Fruit fly (Drosophila melanogaster) whole organism, embryonic: Measurements from ENCODE around the gene CG7742.
A peak's percentile ranks its signal among the peaks of the same experiment; 100 is the strongest.

Experiments used
- Atf-2 ChIP-seq: fragments of 200-800 bp; sonication (Bioruptor generic); optimal IDR thresholded peaks from 2 replicates; lab custom pipeline; 2016; ENCODE audit warnings: missing biosample characterization, missing genetic modification characterization
- CG11093 ChIP-seq: fragments of 200-800 bp; sonication (Bioruptor generic); IDR thresholded peaks from 3 replicates; pipeline ENCODE4 v1.3.6; 2022; ENCODE audit warnings: missing biosample characterization, missing genetic modification characterization
- CG11398 ChIP-seq: fragments of 200-800 bp; sonication (Bioruptor generic); optimal IDR thresholded peaks from 2 replicates; lab custom pipeline; 2016; ENCODE audit warnings: missing biosample characterization, missing genetic modification characterization
- CG11696 ChIP-seq: fragments of 200-800 bp; sonication (Bioruptor generic); IDR thresholded peaks from 2 replicates; pipeline ENCODE4 v1.3.6; 2022; ENCODE audit warnings: missing biosample characterization, missing genetic modification characterization
- CG1233 ChIP-seq: fragments of 200-800 bp; sonication (Bioruptor generic); optimal IDR thresholded peaks from 4 replicates; lab custom pipeline; 2018; ENCODE audit warnings: missing biosample characterization, mild to moderate bottlenecking, missing genetic modification characterization
- CG13424 ChIP-seq: fragments of 200-800 bp; sonication (Bioruptor generic); optimal IDR thresholded peaks from 2 replicates; lab custom pipeline; 2019; ENCODE audit warnings: missing biosample characterization, mild to moderate bottlenecking, missing genetic modification characterization, moderate library complexity
- CG14860 ChIP-seq: fragments of 200-800 bp; sonication (Bioruptor generic); IDR thresholded peaks from 3 replicates; pipeline ENCODE4 v1.3.6; 2022; ENCODE audit warnings: missing biosample characterization, missing genetic modification characterization; ENCODE audit not compliant: partially characterized antibody
- CG15011 ChIP-seq: fragments of 200-800 bp; sonication (Bioruptor generic); optimal IDR thresholded peaks from 3 replicates; lab custom pipeline; 2018; ENCODE audit warnings: missing biosample characterization, mild to moderate bottlenecking, missing genetic modification characterization
- CG2875 ChIP-seq: fragments of 200-800 bp; sonication (Bioruptor generic); optimal IDR thresholded peaks from 2 replicates; lab custom pipeline; 2017; ENCODE audit warnings: missing biosample characterization, mild to moderate bottlenecking, missing genetic modification characterization, missing genetic modification reagents
- CG31441 ChIP-seq: fragments of 200-800 bp; sonication (Bioruptor generic); IDR thresholded peaks from 2 replicates; pipeline ENCODE4 v1.3.6; 2022; ENCODE audit warnings: missing biosample characterization, missing genetic modification characterization
- CG3726 ChIP-seq: fragments of 200-800 bp; sonication (Bioruptor generic); IDR thresholded peaks from 3 replicates; pipeline ENCODE4, ENCODE4 v1.3.6; 2022; ENCODE audit warnings: missing biosample characterization, missing genetic modification characterization
- CG6689 ChIP-seq: fragments of 200-800 bp; sonication (Bioruptor generic); IDR thresholded peaks from 2 replicates; pipeline ENCODE4 v1.3.6; 2022; ENCODE audit warnings: missing biosample characterization, missing genetic modification characterization
- CG6791 ChIP-seq: fragments of 200-800 bp; sonication (Bioruptor generic); IDR thresholded peaks from 3 replicates; pipeline ENCODE4 v1.3.6; 2022; ENCODE audit warnings: missing biosample characterization, missing genetic modification characterization; ENCODE audit not compliant: partially characterized antibody
- CG7271 ChIP-seq: fragments of 200-800 bp; sonication (Bioruptor generic); optimal IDR thresholded peaks from 2 replicates; lab custom pipeline; 2018; ENCODE audit warnings: missing biosample characterization, mild to moderate bottlenecking, missing genetic modification characterization, moderate library complexity
- CG7839 ChIP-seq: fragments of 200-800 bp; sonication (Bioruptor generic); optimal IDR thresholded peaks from 3 replicates; lab custom pipeline; 2018; ENCODE audit warnings: missing biosample characterization, mild to moderate bottlenecking, missing genetic modification characterization, moderate library complexity
- Camta ChIP-seq: fragments of 200-800 bp; sonication (Bioruptor generic); optimal IDR thresholded peaks from 2 replicates; lab custom pipeline; 2016; ENCODE audit warnings: missing biosample characterization, missing genetic modification characterization
- Chrac-16 ChIP-seq: fragments of 200-800 bp; sonication (Bioruptor generic); optimal IDR thresholded peaks from 3 replicates; lab custom pipeline; 2016; ENCODE audit warnings: missing biosample characterization, missing genetic modification characterization
- Doc2 ChIP-seq: fragments of 200-800 bp; sonication (Bioruptor generic); IDR thresholded peaks from 2 replicates; pipeline ENCODE4 v1.3.6; 2022; ENCODE audit warnings: missing biosample characterization, missing genetic modification characterization
- Fer3 ChIP-seq: fragments of 200-800 bp; sonication (Bioruptor generic); optimal IDR thresholded peaks from 2 replicates; lab custom pipeline; 2018; ENCODE audit warnings: missing biosample characterization, mild to moderate bottlenecking, missing genetic modification characterization, moderate library complexity
- HLH4C ChIP-seq: fragments of 200-800 bp; sonication (Bioruptor generic); IDR thresholded peaks from 3 replicates; pipeline ENCODE4 v1.3.6; 2022; ENCODE audit warnings: missing biosample characterization, missing genetic modification characterization; ENCODE audit not compliant: partially characterized antibody
- Lim3 ChIP-seq: fragments of 200-800 bp; sonication (Bioruptor generic); IDR thresholded peaks from 2 replicates; pipeline ENCODE4 v1.3.6; 2022; ENCODE audit warnings: missing biosample characterization, missing genetic modification characterization
- Med ChIP-seq: fragments of 200-800 bp; sonication (Bioruptor generic); peaks from one replicate; lab custom pipeline; 2016; ENCODE audit warnings: missing biosample characterization, missing genetic modification characterization, mild to moderate bottlenecking, inconsistent platforms, moderate library complexity
- Myb ChIP-seq: fragments of 200-800 bp; sonication (Bioruptor generic); optimal IDR thresholded peaks from 2 replicates; lab custom pipeline; 2016; ENCODE audit warnings: missing biosample characterization, missing genetic modification characterization
- Ptx1 ChIP-seq: fragments of 200-800 bp; sonication (Bioruptor generic); IDR thresholded peaks from 2 replicates; pipeline ENCODE4 v1.3.6; 2022; ENCODE audit warnings: missing biosample characterization, missing genetic modification characterization
- Side ChIP-seq: fragments of 200-800 bp; sonication (Bioruptor generic); optimal IDR thresholded peaks from 2 replicates; lab custom pipeline; 2016; ENCODE audit warnings: missing biosample characterization, missing genetic modification characterization
- Sox102F ChIP-seq: fragments of 200-800 bp; sonication (Bioruptor generic); optimal IDR thresholded peaks from 2 replicates; lab custom pipeline; 2018; ENCODE audit warnings: missing biosample characterization, mild to moderate bottlenecking, missing genetic modification characterization, moderate library complexity
- ase ChIP-seq: fragments of 200-800 bp; sonication (Bioruptor generic); IDR thresholded peaks from 3 replicates; pipeline ENCODE4 v1.3.6; 2022; ENCODE audit warnings: missing biosample characterization, missing genetic modification characterization
- cad ChIP-seq: fragments of >200 bp; optimal IDR thresholded peaks from 2 replicates; lab custom pipeline; 2017; ENCODE audit warnings: missing biosample characterization, missing genetic modification characterization
- cg ChIP-seq: fragments of 200-800 bp; sonication (Bioruptor generic); optimal IDR thresholded peaks from 3 replicates; lab custom pipeline; 2019; ENCODE audit warnings: missing biosample characterization, mild to moderate bottlenecking, missing genetic modification characterization, moderate library complexity
- chm ChIP-seq: fragments of 200-800 bp; sonication (Bioruptor generic); IDR thresholded peaks from 2 replicates; pipeline ENCODE4 v1.3.6; 2022; ENCODE audit warnings: missing biosample characterization, missing genetic modification characterization
- dm ChIP-seq: fragments of 200-800 bp; sonication (Bioruptor generic); optimal IDR thresholded peaks from 3 replicates; lab custom pipeline; 2016; ENCODE audit warnings: missing biosample characterization, missing genetic modification characterization
- ewg ChIP-seq: fragments of 200-800 bp; sonication (Bioruptor generic); optimal IDR thresholded peaks from 3 replicates; lab custom pipeline; 2017; ENCODE audit warnings: mild to moderate bottlenecking, missing biosample characterization, missing genetic modification reagents, missing genetic modification characterization
- ftz-f1 ChIP-seq: fragments of 200-800 bp; sonication (Bioruptor generic); optimal IDR thresholded peaks from 2 replicates; lab custom pipeline; 2016; ENCODE audit warnings: missing biosample characterization, missing genetic modification characterization
- gcm ChIP-seq: fragments of 200-800 bp; sonication (Bioruptor generic); optimal IDR thresholded peaks from 2 replicates; lab custom pipeline; 2019; ENCODE audit warnings: missing biosample characterization, mild to moderate bottlenecking, missing genetic modification characterization, moderate library complexity
- jing ChIP-seq: fragments of 200-800 bp; sonication (Bioruptor generic); optimal IDR thresholded peaks from 2 replicates; lab custom pipeline; 2018; ENCODE audit warnings: missing biosample characterization, mild to moderate bottlenecking, missing genetic modification characterization
- pfk ChIP-seq: fragments of 200-800 bp; sonication (Bioruptor generic); optimal IDR thresholded peaks from 2 replicates; lab custom pipeline; 2018; ENCODE audit warnings: missing biosample characterization, mild to moderate bottlenecking, missing genetic modification characterization, moderate library complexity
- prd ChIP-seq, 3 experiments: fragments of >200 bp in 2 of 3; fragments of 200-800 bp in 1 of 3; sonication (Bioruptor generic) in 1 of 3; optimal IDR thresholded peaks in 2 of 3; IDR thresholded peaks in 1 of 3; 2 replicates in 2 of 3; 3 replicates in 1 of 3; pipeline versions ENCODE4 v1.3.6 to Lab custom; 2017 to 2022; ENCODE audit warnings: missing biosample characterization in 1 of 3, missing genetic modification characterization in 1 of 3
- salm ChIP-seq: fragments of 200-800 bp; sonication (Bioruptor generic); optimal IDR thresholded peaks from 2 replicates; lab custom pipeline; 2018; ENCODE audit warnings: missing biosample characterization, mild to moderate bottlenecking, missing genetic modification characterization
- shn ChIP-seq: fragments of 200-800 bp; sonication (Bioruptor generic); optimal IDR thresholded peaks from 3 replicates; lab custom pipeline; 2016; ENCODE audit warnings: missing biosample characterization, missing genetic modification characterization
- sisA ChIP-seq: fragments of 200-800 bp; sonication (Bioruptor generic); IDR thresholded peaks from 2 replicates; pipeline ENCODE4 v1.3.6; 2022; ENCODE audit warnings: missing biosample characterization, missing genetic modification characterization
- sug ChIP-seq: fragments of 200-800 bp; optimal IDR thresholded peaks from 2 replicates; lab custom pipeline; 2019; ENCODE audit warnings: missing biosample characterization, mild to moderate bottlenecking, missing genetic modification characterization, moderate library complexity
- toy ChIP-seq: fragments of 200-800 bp; sonication (Bioruptor generic); IDR thresholded peaks from 2 replicates; pipeline ENCODE4 v1.3.6; 2022; ENCODE audit warnings: missing biosample characterization, missing genetic modification characterization
- trem ChIP-seq: fragments of 200-800 bp; optimal IDR thresholded peaks from 3 replicates; lab custom pipeline; 2019; ENCODE audit warnings: missing biosample characterization, mild to moderate bottlenecking, missing genetic modification characterization, moderate library complexity
- tx ChIP-seq: fragments of 200-800 bp; sonication (Bioruptor generic); optimal IDR thresholded peaks from 2 replicates; lab custom pipeline; 2016; ENCODE audit warnings: missing biosample characterization, missing genetic modification characterization
- unpg ChIP-seq: fragments of 200-800 bp; sonication (Bioruptor generic); optimal IDR thresholded peaks from 3 replicates; lab custom pipeline; 2018; ENCODE audit warnings: missing biosample characterization, mild to moderate bottlenecking, missing genetic modification characterization, moderate library complexity
- vvl ChIP-seq: fragments of 200-800 bp; sonication (Bioruptor generic); IDR thresholded peaks from 2 replicates; pipeline ENCODE4 v1.3.6; 2022; ENCODE audit warnings: missing biosample characterization, missing genetic modification characterization
- wek ChIP-seq: fragments of 200-800 bp; sonication (Bioruptor generic); optimal IDR thresholded peaks from 3 replicates; lab custom pipeline; 2018; ENCODE audit warnings: missing biosample characterization, mild to moderate bottlenecking, missing genetic modification characterization, moderate library complexity
- zfh1 ChIP-seq: fragments of 200-800 bp; sonication (Bioruptor generic); IDR thresholded peaks from 3 replicates; pipeline ENCODE4 v1.3.6; 2022; ENCODE audit warnings: missing biosample characterization, missing genetic modification characterization

CG7742 gene

DNA sequence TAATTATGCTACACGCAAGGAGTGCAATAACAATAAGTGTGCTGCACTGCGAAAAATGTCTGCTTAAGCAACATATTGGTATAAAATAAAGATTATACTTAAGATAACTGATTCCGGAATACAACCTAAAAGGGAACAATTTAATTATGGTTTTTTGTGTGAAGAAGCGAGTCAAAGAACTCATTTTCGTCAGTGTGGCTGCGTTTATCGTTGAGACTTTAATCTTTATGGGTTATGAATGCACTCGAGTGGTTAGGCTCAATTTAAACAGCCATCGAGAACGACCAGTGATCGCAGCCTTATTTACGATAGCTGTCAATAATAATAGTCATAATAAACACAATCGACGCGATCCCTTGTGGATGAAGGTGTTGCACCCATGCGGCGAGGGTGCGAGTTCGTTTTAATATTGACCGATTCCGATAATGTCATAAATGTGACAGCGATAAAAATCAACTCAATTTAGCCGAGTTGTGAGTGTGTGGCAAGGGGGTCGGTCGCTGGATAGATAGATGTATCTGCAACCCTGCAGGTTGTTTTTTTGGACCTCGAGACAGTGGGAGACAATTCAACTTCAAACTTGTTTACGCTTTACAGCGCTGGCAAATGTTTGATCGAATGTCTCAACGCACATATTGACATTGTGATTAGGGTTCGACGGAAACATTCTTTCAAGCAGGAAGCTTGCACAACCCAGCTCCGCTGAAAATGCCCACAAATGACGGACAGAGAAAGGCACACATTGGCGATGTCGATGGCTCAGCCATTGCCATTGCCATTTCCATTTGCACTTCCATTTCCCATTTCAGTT, 41.4 kb upstream of the CG7742 start (continued):
- TF ChIP-seq CG11398 (peak; percentile 44), wek (GFP tag; lab: Kevin White, UChicago) (peak; percentile 59), CG6689 (GFP tag; lab: Robert Waterston, UW) (peak; percentile 33), CG13424 (tag; lab: Kevin White, UChicago) (peak; percentile 34), chm (GFP tag; lab: Robert Waterston, UW) (peak; percentile 88), CG31441 (GFP tag; lab: Robert Waterston, UW) (peak; percentile 55), CG11093 (no peak; the same call in 2 of the 3 replicates), pfk (GFP tag; lab: Kevin White, UChicago) (peak; percentile 23), trem (tag; lab: Kevin White, UChicago) (peak; percentile 26), HLH4C (GFP tag; lab: Robert Waterston, UW) (no peak), sug (tag; lab: Kevin White, UChicago) (peak; percentile 67), shn (no peak), CG2875 (peak; percentile 78), CG1233 (peak; percentile 54), ftz-f1 (GFP tag; lab: Kevin White, UChicago) (no peak), Med (GFP tag; lab: Kevin White, UChicago) (peak; percentile 84), ewg (no peak), Doc2 (GFP tag; lab: Robert Waterston, UW) (no peak), cg (GFP tag; lab: Kevin White, UChicago) (peak; percentile 6), Chrac-16 (GFP tag; lab: Kevin White, UChicago) (peak; percentile 8), Fer3 (tag; lab: Kevin White, UChicago) (no peak), Camta (peak; percentile 28), zfh1 (peak; percentile 82), jing (GFP tag; lab: Kevin White, UChicago) (no peak), Side (peak; percentile 60), Myb (GFP tag; lab: Kevin White, UChicago) (no peak), salm (tag; lab: Kevin White, UChicago) (peak; percentile 88), CG11696 (no peak), prd (optimal IDR thresholded peaks at IDR 0.05; lab: Kevin White, UChicago) (no peak), prd (GFP tag; IDR thresholded peaks at IDR 0.05; lab: Robert Waterston, UW) (peak; percentile 20; the same call in 1 of the 3 replicates), ase (0 out of 3 replicates have a peak, but pooled peaks have one; percentile 49), Atf-2 (GFP tag; lab: Kevin White, UChicago) (peak; percentile 3), dm (no peak), gcm (GFP tag; lab: Kevin White, UChicago) (peak; percentile 62), CG15011 (peak; percentile 19), Sox102F (GFP tag; lab: Kevin White, UChicago) (peak; percentile 51), CG7839 (tag; lab: Kevin White, UChicago) (peak; percentile 63), cad (GFP tag; lab: Kevin White, UChicago) (peak; percentile 53), CG6791 (GFP tag; lab: Robert Waterston, UW) (no peak), Ptx1 (GFP tag; lab: Robert Waterston, UW) (peak; percentile 55), toy (GFP tag; lab: Robert Waterston, UW) (no peak), CG3726 (GFP tag; lab: Robert Waterston, UW) (0 out of 3 replicates have a peak, but pooled peaks have one; percentile 22), unpg (GFP tag; lab: Kevin White, UChicago) (peak; percentile 29), vvl (GFP tag; lab: Robert Waterston, UW) (peak; percentile 64), CG7271 (tag; lab: Kevin White, UChicago) (no peak), tx (GFP tag; lab: Kevin White, UChicago) (no peak), CG14860 (no peak), sisA (GFP tag; lab: Robert Waterston, UW) (0 out of 2 replicates have a peak, but pooled peaks have one; percentile 25), Lim3 (GFP tag; lab: Robert Waterston, UW) (no peak; the same call in 1 of the 2 replicates)
